Worm (Caenorhabditis elegans) whole organism, midembryonic: ENCODE results near the gene clec-47.

ENCODE experiments used
- T22C8.4 ChIP-seq: fragments of 200-800 bp; sonication (Bioruptor generic); IDR thresholded peaks from 2 replicates; pipeline ENCODE4 v1.3.6; 2022; ENCODE audit warnings: missing genetic modification characterization, missing compliant biosample characterization
- cog-1 ChIP-seq: sonication (generic microtip); optimal IDR thresholded peaks from 2 replicates; lab custom pipeline; 2016; ENCODE audit warnings: missing genetic modification characterization, missing compliant biosample characterization
- flt-1 ChIP-seq: fragments of 200-800 bp; sonication (Bioruptor generic); IDR thresholded peaks from 2 replicates; pipeline ENCODE4 v1.3.6; 2022; ENCODE audit warnings: missing genetic modification characterization, missing compliant biosample characterization
- klf-2 ChIP-seq: fragments of 200-800 bp; sonication (Bioruptor generic); conservative IDR thresholded peaks from 2 replicates; pipeline ENCODE4 v1.3.6; 2022; ENCODE audit warnings: missing genetic modification reagents, missing genetic modification characterization, missing compliant biosample characterization
- med-1 ChIP-seq: sonication (generic microtip); optimal IDR thresholded peaks from 2 replicates; lab custom pipeline; 2017; ENCODE audit warnings: missing genetic modification characterization, mild to moderate bottlenecking, missing compliant biosample characterization, antibody characterized with exemption, missing genetic modification reagents; ENCODE audit not compliant: insufficient read depth
- ref-1 ChIP-seq: fragments of 200-800 bp; sonication (Bioruptor generic); conservative IDR thresholded peaks from 2 replicates; pipeline ENCODE4 v1.3.6; 2022; ENCODE audit warnings: missing genetic modification reagents, missing genetic modification characterization, missing compliant biosample characterization
- tab-1 ChIP-seq: fragments of 200-800 bp; sonication (Bioruptor generic); IDR thresholded peaks from 2 replicates; pipeline ENCODE4 v1.3.6; 2022; ENCODE audit warnings: missing genetic modification characterization, missing compliant biosample characterization
- ztf-23 ChIP-seq: fragments of 200-800 bp; sonication (Bioruptor generic); IDR thresholded peaks from 2 replicates; pipeline ENCODE4 v1.3.6; 2022; ENCODE audit warnings: missing genetic modification reagents, missing genetic modification characterization, missing compliant biosample characterization
- ztf-29 ChIP-seq: fragments of 200-800 bp; sonication (Bioruptor generic); IDR thresholded peaks from 2 replicates; pipeline ENCODE4 v1.3.6; 2022; ENCODE audit warnings: missing genetic modification reagents, missing genetic modification characterization, missing compliant biosample characterization

Gene clec-47

DNA sequence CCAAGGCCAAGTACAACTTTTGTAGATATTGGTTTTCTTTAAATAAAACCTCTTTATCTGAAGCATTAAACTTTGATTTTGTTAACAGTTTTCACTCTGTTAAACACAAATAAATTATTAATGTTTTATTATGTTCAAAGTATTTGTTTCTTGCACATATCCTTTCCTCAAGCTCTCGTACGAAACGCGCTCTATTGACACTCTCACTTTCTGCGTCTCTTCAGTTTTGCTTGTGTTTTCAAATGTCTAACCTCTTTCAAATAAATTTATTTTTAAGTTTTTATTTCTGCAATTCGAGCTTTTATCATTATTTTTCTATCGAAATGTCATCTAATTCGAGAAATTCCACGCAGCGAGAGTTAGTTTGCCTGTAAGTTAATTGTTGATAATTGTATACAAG lies 31.8 kb upstream of the clec-47 start, which contains the start of gene K08F9.4:
Gene K08F9.4, plus strand, starts transcription at position 222 of the 400 bp plus-strand sequence.
- no peak for TF ChIP-seq cog-1
- TF ChIP-seq tab-1 (GFP tag; lab: Robert Waterston, UW), result no peak
- no peak for TF ChIP-seq ztf-29 (GFP tag; lab: Robert Waterston, UW)
- no peak for TF ChIP-seq klf-2 (GFP tag; lab: Robert Waterston, UW)
- TF ChIP-seq ref-1 (GFP tag; lab: Robert Waterston, UW), result no peak
- TF ChIP-seq med-1 (GFP tag; lab: Kevin White, UChicago), result no peak
- TF ChIP-seq T22C8.4 (GFP tag; lab: Robert Waterston, UW), result no peak
- TF ChIP-seq flt-1 (GFP tag; lab: Robert Waterston, UW), result no peak
- no peak for TF ChIP-seq ztf-23 (GFP tag; lab: Robert Waterston, UW)

DNA sequence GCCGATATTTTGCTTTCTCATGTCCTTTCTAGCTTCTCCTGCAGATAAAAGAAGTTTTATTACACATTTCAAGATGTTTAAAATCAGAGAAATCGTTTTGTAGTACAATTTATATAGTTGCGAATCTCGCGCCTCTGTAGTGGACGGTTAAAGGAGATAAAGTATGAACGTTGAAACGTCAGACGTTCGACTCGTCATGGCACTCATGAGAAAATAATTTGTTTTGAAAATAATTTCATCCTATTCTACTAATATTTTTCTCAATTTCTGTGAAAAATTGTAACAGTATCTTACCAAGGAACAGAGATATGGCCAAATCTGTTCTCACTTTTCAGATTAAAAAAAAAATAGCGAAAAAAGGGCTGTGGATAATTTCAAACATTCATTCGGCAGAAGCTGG lies 27.8 kb upstream of the clec-47 start, which contains the start of gene T09F5.20:
Gene T09F5.20, minus strand, starts transcription at position 101 of the 400 bp plus-strand sequence.
- TF ChIP-seq ztf-29 (GFP tag; lab: Robert Waterston, UW), result no peak
- no peak for TF ChIP-seq med-1 (GFP tag; lab: Kevin White, UChicago)
- TF ChIP-seq ztf-23 (GFP tag; lab: Robert Waterston, UW), result no peak
- TF ChIP-seq T22C8.4 (GFP tag; lab: Robert Waterston, UW), result no peak
- TF ChIP-seq flt-1 (GFP tag; lab: Robert Waterston, UW), result no peak
- no peak for TF ChIP-seq klf-2 (GFP tag; lab: Robert Waterston, UW)
- no peak for TF ChIP-seq ref-1 (GFP tag; lab: Robert Waterston, UW)
- no peak for TF ChIP-seq tab-1 (GFP tag; lab: Robert Waterston, UW)
- no peak for TF ChIP-seq cog-1

DNA sequence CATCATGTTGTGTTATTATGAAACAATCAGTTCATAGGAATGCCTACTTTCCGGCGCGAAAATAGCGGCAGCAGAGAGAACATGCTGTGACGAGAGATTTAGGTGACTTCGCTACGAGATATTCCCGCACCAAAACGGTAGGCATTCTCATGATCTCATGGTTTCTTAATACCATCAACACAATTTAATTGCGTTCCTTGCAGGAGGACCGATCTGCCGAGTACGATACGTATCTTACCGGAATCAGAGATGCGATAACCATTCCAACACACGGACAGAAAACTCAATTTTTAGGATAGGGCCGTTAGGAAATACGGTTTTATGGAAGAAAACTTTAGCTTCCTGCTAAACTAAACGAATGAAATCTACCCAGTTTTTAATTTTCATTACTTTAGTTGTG lies 26.8 kb upstream of the clec-47 start, which contains the start of gene T09F5.1:
Gene T09F5.1, plus strand, starts transcription at position 301 of the 400 bp plus-strand sequence.
- TF ChIP-seq T22C8.4 (GFP tag; lab: Robert Waterston, UW) (no peak), tab-1 (GFP tag; lab: Robert Waterston, UW) (no peak), cog-1 (no peak), klf-2 (GFP tag; lab: Robert Waterston, UW) (no peak), flt-1 (GFP tag; lab: Robert Waterston, UW) (no peak), ref-1 (GFP tag; lab: Robert Waterston, UW) (no peak), ztf-29 (GFP tag; lab: Robert Waterston, UW) (no peak), ztf-23 (GFP tag; lab: Robert Waterston, UW) (no peak), med-1 (GFP tag; lab: Kevin White, UChicago) (no peak)

DNA sequence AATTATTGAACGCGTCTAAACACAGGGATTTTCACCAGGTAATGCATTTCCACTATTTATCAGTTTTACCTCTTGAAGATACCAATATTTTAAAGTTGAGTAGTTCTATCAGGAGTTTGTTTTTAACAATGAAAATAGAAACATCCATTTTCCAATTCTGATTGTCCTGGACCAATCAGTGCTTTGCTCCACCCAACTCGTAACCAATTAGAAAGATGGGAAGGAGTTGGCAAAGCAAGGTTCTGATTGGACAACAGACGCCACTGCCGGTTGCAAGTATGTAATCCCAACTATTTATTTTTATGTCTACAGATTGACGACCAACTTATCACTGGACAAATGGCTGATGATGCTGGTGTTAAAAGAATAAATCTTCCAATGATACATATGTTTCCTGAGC lies 25.4 kb upstream of the clec-47 start:
- no peak for TF ChIP-seq tab-1 (GFP tag; lab: Robert Waterston, UW)
- no peak for TF ChIP-seq ref-1 (GFP tag; lab: Robert Waterston, UW)
- TF ChIP-seq flt-1 (GFP tag; lab: Robert Waterston, UW), result no peak
- TF ChIP-seq klf-2 (GFP tag; lab: Robert Waterston, UW), result no peak
- TF ChIP-seq med-1 (GFP tag; lab: Kevin White, UChicago), result no peak
- no peak for TF ChIP-seq ztf-29 (GFP tag; lab: Robert Waterston, UW)
- TF ChIP-seq cog-1, result no peak
- TF ChIP-seq ztf-23 (GFP tag; lab: Robert Waterston, UW), result no peak
- TF ChIP-seq T22C8.4 (GFP tag; lab: Robert Waterston, UW), result no peak

DNA sequence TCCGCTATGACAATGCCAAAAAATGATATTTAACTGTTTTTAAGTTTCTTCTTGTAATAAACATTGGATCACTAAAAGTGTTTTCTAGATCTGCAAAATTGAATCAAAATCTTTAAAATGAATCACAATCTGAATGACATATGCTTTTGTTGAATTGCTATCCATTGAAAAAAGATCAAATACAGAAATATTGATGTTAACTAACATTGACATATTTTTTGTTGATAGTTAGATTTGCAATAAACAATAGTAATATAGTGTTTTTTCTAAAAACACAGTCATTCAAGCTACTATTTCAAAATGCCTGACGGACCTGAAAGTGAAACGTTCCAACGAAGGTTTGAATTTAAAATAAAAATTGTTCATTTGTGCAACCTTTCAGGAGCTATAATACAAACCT lies 24.9 kb upstream of the clec-47 start, which contains the start of gene T09F5.2:
Gene T09F5.2, plus strand, starts transcription at position 301 of the 400 bp plus-strand sequence.
- no peak for TF ChIP-seq tab-1 (GFP tag; lab: Robert Waterston, UW)
- no peak for TF ChIP-seq flt-1 (GFP tag; lab: Robert Waterston, UW)
- no peak for TF ChIP-seq cog-1
- no peak for TF ChIP-seq T22C8.4 (GFP tag; lab: Robert Waterston, UW)

DNA sequence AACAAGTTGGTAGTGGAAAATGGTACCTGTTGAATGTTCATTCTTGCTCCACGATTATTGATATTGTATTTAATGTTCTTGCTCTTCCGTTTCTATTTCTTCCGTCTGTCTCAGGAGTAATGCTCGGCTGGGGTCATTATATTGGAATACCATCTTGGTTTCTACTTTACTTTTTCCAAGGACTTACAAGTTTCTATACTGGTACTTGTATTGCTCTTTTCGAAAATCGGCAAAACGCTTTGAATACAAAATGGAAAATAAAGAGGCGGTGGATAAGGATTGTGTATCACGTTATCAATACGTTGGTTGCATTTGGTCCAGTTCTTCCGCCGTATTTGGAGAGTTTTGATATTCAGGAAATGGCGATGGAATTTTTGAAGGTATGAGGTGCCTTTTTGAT lies 23.5 kb upstream of the clec-47 start:
- TF ChIP-seq ztf-23 (GFP tag; lab: Robert Waterston, UW) (no peak), klf-2 (GFP tag; lab: Robert Waterston, UW) (no peak), flt-1 (GFP tag; lab: Robert Waterston, UW) (no peak), T22C8.4 (GFP tag; lab: Robert Waterston, UW) (no peak), tab-1 (GFP tag; lab: Robert Waterston, UW) (no peak), ztf-29 (GFP tag; lab: Robert Waterston, UW) (no peak), cog-1 (no peak), ref-1 (GFP tag; lab: Robert Waterston, UW) (no peak), med-1 (GFP tag; lab: Kevin White, UChicago) (no peak)

DNA sequence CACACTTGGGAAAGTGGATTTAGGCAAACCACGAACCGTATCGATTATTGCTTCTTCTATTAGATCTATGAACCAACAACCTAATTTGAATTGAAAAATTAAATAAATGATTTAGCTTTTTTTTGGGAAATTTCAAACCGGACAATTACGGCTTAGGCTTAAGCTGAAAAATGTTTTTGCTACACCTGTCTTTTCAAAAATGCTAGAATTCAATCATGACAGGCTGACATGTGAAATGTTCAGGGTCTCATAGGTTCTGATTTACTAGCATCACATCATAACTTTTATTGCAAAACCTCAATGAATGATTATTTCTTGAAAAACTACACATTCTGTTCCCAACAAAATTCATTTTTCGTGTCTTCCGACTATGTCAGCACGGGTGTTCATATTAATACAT lies 22.3 kb upstream of the clec-47 start, which contains the start of gene srh-55:
Gene srh-55, plus strand, starts transcription at position 301 of the 400 bp plus-strand sequence.
- TF ChIP-seq T22C8.4 (GFP tag; lab: Robert Waterston, UW) (no peak), med-1 (GFP tag; lab: Kevin White, UChicago) (no peak)

DNA sequence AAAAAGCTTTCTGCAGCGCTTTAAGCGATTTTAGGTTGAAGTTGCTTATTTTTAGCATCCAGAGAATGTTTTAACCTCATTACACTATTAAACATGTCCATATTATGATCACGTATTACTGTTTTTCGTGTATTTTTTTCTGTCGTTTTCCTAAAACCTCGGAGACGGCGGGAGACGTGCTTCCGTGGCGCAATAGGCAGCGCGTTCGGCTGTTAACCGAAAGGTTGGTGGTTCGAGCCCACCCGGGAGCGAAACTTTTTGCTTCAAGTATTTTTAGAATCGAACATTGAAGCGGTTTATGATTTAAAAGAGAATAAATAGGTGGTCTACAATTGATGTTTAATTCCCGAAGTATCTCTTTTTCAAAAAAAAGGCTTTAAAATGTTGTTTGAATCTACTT lies 19.1 kb upstream of the clec-47 start:
- no peak for TF ChIP-seq tab-1 (GFP tag; lab: Robert Waterston, UW)
- no peak for TF ChIP-seq flt-1 (GFP tag; lab: Robert Waterston, UW)
- TF ChIP-seq ztf-29 (GFP tag; lab: Robert Waterston, UW), result no peak
- no peak for TF ChIP-seq T22C8.4 (GFP tag; lab: Robert Waterston, UW)
- TF ChIP-seq ztf-23 (GFP tag; lab: Robert Waterston, UW), result no peak
- TF ChIP-seq cog-1, result no peak
- TF ChIP-seq klf-2 (GFP tag; lab: Robert Waterston, UW), result no peak
- TF ChIP-seq ref-1 (GFP tag; lab: Robert Waterston, UW), result no peak
- TF ChIP-seq med-1 (GFP tag; lab: Kevin White, UChicago), result no peak

DNA sequence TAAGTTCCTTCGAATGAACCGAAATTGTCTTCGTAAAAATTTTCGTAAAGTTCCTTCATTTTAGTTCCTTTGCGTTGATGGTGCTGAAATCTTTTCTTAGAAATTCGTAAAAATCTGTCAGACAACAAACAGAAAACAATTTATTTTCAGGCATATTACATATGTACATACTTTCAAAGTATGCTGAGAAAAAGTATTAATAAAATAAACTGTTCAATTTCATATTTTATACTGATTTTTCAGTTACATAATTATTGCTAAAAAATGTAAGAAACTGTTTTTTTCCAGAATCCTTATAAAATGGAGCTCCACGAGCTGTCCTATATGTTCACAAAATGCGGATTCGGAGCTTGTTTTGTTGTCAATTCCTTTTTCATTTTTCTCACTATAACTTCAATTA lies 16.9 kb upstream of the clec-47 start, which contains the start of gene str-45:
Gene str-45, plus strand, starts transcription at position 301 of the 400 bp plus-strand sequence.
- TF ChIP-seq klf-2 (GFP tag; lab: Robert Waterston, UW), result no peak
- TF ChIP-seq T22C8.4 (GFP tag; lab: Robert Waterston, UW), result no peak
- TF ChIP-seq ztf-29 (GFP tag; lab: Robert Waterston, UW), result no peak
- TF ChIP-seq med-1 (GFP tag; lab: Kevin White, UChicago), result no peak
- no peak for TF ChIP-seq flt-1 (GFP tag; lab: Robert Waterston, UW)
